Fruit fly (Drosophila melanogaster): ENCODE data around the gene GATAe.

DNA sequence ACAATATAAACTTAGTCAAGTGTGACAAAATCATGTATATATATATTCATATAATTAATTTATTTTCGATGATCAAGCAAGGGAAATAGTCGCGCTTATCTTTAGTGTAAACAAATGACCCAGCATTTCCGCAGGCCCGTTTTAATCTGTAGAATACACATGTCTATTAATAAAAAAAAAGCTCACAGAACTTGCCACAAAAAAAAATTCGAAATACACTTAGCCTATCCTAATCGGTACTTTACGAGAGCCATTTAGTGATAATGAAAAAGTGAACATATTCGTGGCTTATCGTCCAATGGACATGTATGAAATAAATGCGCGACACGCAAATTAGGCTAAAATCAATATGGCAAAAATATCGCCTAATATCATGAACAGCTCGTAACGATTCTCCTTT lies 33.7 kb upstream of the GATAe start:
- no peak for TF ChIP-seq dl (GFP tag; optimal IDR thresholded peaks at IDR 0.05; ENCODE audit: insufficient read depth in 1 of 2, partially characterized antibody in 2 of 2)
- TF ChIP-seq usp (GFP tag; optimal IDR thresholded peaks at IDR 0.05): no peak
- no peak for TF ChIP-seq Dfd (GFP tag; optimal IDR thresholded peaks at IDR 0.05)
- no peak for TF ChIP-seq sv (GFP tag; optimal IDR thresholded peaks at IDR 0.05)
- no peak for TF ChIP-seq h (GFP tag; optimal IDR thresholded peaks at IDR 0.05)
- no peak for TF ChIP-seq N (GFP tag; optimal IDR thresholded peaks at IDR 0.05)
- TF ChIP-seq tai (GFP tag; optimal IDR thresholded peaks at IDR 0.05): no peak
- TF ChIP-seq Jra (GFP tag; optimal IDR thresholded peaks at IDR 0.05): no peak
- TF ChIP-seq lola (GFP tag; optimal IDR thresholded peaks at IDR 0.05): no peak
- TF ChIP-seq pan (optimal IDR thresholded peaks at IDR 0.05): no peak
- TF ChIP-seq foxo (GFP tag; optimal IDR thresholded peaks at IDR 0.05): no peak

All from whole organism, wandering third instar larva.